Fruit fly (Drosophila melanogaster) S2 (cell line): ENCODE data around the gene CG9928.

Source experiments
- CG8478 ChIP-seq: fragments of >200 bp; optimal IDR thresholded peaks from 2 replicates; lab custom pipeline; 2018
- CTCF ChIP-seq, 2 experiments: fragments of >200 bp; optimal IDR thresholded peaks; 2 replicates each; lab custom pipeline; 2018

DNA sequence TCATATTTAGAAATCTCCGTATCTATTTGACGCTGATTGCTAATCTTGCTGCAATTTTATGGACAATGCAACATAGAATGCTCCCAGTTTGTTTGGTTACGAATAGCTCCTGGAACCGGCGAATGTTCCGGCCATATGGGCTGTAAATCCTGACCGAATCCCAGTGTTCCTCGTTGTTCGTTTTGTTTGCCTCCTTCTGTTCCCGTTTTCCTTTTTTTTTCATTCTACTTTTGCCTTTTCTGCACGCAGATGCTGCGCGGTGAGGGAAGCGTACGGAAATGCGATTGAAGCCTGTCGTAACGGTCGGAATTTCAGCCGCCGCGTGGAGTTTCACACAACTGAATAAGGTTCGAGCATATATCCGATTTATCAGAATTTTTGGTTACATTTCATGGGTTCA is 33.4 kb upstream of the CG9928 start, which contains the start of gene CG43925:
- TF ChIP-seq CG8478 (lab: Kevin White, UChicago) (no peak), CTCF (optimal IDR thresholded peaks at IDR 0.05; lab: Kevin White, UChicago) (no peak)
